Fruit fly (Drosophila melanogaster) Kc167 (cell line): ENCODE measurements around the gene CG9926.

Experiments
- h ChIP-seq: fragments of >200 bp; optimal IDR thresholded peaks from 3 replicates; lab custom pipeline; 2018; ENCODE audit warnings: missing external identifiers
- insv ChIP-seq: fragments of >200 bp; optimal IDR thresholded peaks from 3 replicates; lab custom pipeline; 2018; ENCODE audit warnings: missing external identifiers

DNA sequence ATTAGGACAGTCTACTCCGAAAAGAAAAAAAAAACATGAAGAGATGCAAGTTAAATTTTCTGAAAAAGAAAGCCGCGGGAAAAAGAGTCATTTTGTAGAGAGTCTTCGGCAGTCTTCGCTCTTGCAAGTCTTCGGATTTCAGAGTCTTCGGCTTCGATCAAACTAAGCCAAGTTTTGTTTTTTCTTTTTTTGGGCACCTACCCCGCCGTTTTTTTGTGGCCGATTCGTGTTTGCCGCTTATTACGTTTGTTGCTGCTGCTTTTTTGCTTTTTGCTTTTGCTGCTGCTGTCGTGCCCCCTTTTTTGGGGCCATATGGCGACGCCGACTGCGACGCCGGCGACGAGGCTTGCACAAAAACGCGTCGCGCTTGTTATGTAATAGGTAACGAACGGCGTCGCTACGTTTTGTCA is 41.2 kb upstream of the CG9926 start:
- TF ChIP-seq h (lab: Kevin White, UChicago) (no peak), insv (lab: Kevin White, UChicago) (no peak)
